ENCODE assay signal across 8 worm cellular contexts in the genomic region with DNA sequence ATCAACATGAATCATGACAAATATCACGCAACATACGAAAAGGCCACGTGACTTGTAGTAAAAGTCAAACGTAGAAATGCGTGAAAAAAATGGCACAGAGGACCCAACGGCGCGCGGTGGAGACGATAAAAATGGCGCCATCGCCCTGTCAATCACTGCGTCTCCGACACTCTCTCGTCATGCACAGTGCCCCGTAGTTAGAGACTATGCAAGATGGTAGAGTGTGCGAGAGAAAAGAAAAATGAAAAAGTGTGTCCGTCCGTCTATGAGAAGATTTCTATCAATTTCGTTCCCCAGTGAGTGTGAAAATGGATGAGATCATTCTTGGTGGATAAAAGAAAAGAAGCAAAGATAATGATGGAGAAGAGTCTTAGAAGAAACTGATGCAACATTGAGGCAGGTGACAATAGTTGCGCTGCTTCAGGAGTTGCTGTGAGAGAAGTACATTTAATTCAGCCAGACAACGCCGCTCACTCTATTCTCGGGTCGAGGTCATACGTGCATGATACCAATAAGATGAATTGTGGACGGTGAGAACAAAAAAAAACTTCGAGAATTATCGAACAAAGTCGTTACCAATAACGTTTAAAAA.
TF ChIP-seq lines count a peak whose summit lies in the region.

No protein-coding gene starts in this region.

TF ChIP-seq in whole organism, L1 larva, 84 proteins besides CTCF, POLR2A, EP300 and RAD21 (continues in another document):
- TF ChIP-seq zip-4 (GFP tag; optimal IDR thresholded peaks at IDR 0.05; lab: Kevin White, UChicago): no peak
- peak in 1 of 2 experiments; percentile 61 for TF ChIP-seq mdl-1 (tag; optimal IDR thresholded peaks at IDR 0.05; lab: Kevin White, UChicago)
- TF ChIP-seq lsy-2 (tag; optimal IDR thresholded peaks at IDR 0.05; lab: Kevin White, UChicago): peak; percentile 44 to 68
- peak; percentile 45 for TF ChIP-seq lin-13 (GFP tag; optimal IDR thresholded peaks at IDR 0.05; lab: Kevin White, UChicago)
- TF ChIP-seq nhr-20 (tag; optimal IDR thresholded peaks at IDR 0.05; lab: Kevin White, UChicago): peak; percentile 80
- no peak for TF ChIP-seq isw-1 (GFP tag; IDR thresholded peaks at IDR 0.05; lab: Robert Waterston, UW)
- TF ChIP-seq jun-1 (tag; optimal IDR thresholded peaks at IDR 0.05; lab: Kevin White, UChicago): peak; percentile 0
- no peak for TF ChIP-seq alr-1 (tag; optimal IDR thresholded peaks at IDR 0.05; lab: Kevin White, UChicago; ENCODE audit: borderline replicate concordance)
- peak; percentile 5 for TF ChIP-seq F16B12.6 (tag; optimal IDR thresholded peaks at IDR 0.05; lab: Kevin White, UChicago)
- TF ChIP-seq hlh-17 (GFP tag; optimal IDR thresholded peaks at IDR 0.05; lab: Kevin White, UChicago; ENCODE audit: borderline replicate concordance): no peak

TF ChIP-seq in whole organism, L2 larva, 48 proteins besides CTCF, POLR2A, EP300 and RAD21 (continues in another document):
- TF ChIP-seq mab-5 (tag; optimal IDR thresholded peaks at IDR 0.05; lab: Kevin White, UChicago) (no peak), nhr-10 (tag; optimal IDR thresholded peaks at IDR 0.05; lab: Kevin White, UChicago) (no peak), snpc-4 (tag; optimal IDR thresholded peaks at IDR 0.05; lab: Kevin White, UChicago) (peak; percentile 44), elt-1 (tag; optimal IDR thresholded peaks at IDR 0.05; lab: Kevin White, UChicago) (no peak), nhr-12 (tag; optimal IDR thresholded peaks at IDR 0.05; lab: Kevin White, UChicago) (no peak), sma-9 (GFP tag; optimal IDR thresholded peaks at IDR 0.05; lab: Kevin White, UChicago) (peak; percentile 40), sma-9 (tag; optimal IDR thresholded peaks at IDR 0.05; lab: Kevin White, UChicago) (no peak), alr-1 (tag; optimal IDR thresholded peaks at IDR 0.05; lab: Kevin White, UChicago) (no peak), ceh-82 (tag; optimal IDR thresholded peaks at IDR 0.05; lab: Kevin White, UChicago) (no peak), gmeb-1 (tag; optimal IDR thresholded peaks at IDR 0.05; lab: Kevin White, UChicago) (peak; percentile 30), mbf-1 (tag; optimal IDR thresholded peaks at IDR 0.05; lab: Kevin White, UChicago) (no peak)

TF ChIP-seq in whole organism, L3 larva, 47 proteins besides CTCF, POLR2A, EP300 and RAD21 (continues in another document):
- TF ChIP-seq unc-62 (GFP tag; optimal IDR thresholded peaks at IDR 0.05; lab: Kevin White, UChicago): peak; percentile 71
- TF ChIP-seq ceh-28 (tag; optimal IDR thresholded peaks at IDR 0.05; lab: Kevin White, UChicago): no peak
- no peak for TF ChIP-seq nhr-76 (tag; optimal IDR thresholded peaks at IDR 0.05; lab: Kevin White, UChicago)
- peak; percentile 78 for TF ChIP-seq ztf-4 (tag; optimal IDR thresholded peaks at IDR 0.05; lab: Kevin White, UChicago)
- no peak for TF ChIP-seq unc-39 (tag; optimal IDR thresholded peaks at IDR 0.05; lab: Kevin White, UChicago)
- no peak for TF ChIP-seq nhr-77 (tag; optimal IDR thresholded peaks at IDR 0.05; lab: Kevin White, UChicago)
- no peak for TF ChIP-seq fkh-2 (tag; optimal IDR thresholded peaks at IDR 0.05; lab: Kevin White, UChicago)
- TF ChIP-seq elt-1 (tag; optimal IDR thresholded peaks at IDR 0.05; lab: Kevin White, UChicago): no peak
- no peak for TF ChIP-seq skn-1 (tag; optimal IDR thresholded peaks at IDR 0.05; lab: Kevin White, UChicago)
- no peak for TF ChIP-seq mdl-1 (tag; optimal IDR thresholded peaks at IDR 0.05; lab: Kevin White, UChicago)
- no peak for TF ChIP-seq nhr-28 (tag; optimal IDR thresholded peaks at IDR 0.05; lab: Kevin White, UChicago)

TF ChIP-seq in whole organism, L4 larva, 104 proteins besides CTCF, POLR2A, EP300 and RAD21 (continues in another document):
- TF ChIP-seq nhr-25 (tag; optimal IDR thresholded peaks at IDR 0.05; lab: Kevin White, UChicago; ENCODE audit: borderline replicate concordance, insufficient read depth) (peak; percentile 40), lsy-2 (tag; optimal IDR thresholded peaks at IDR 0.05; lab: Kevin White, UChicago) (peak; percentile 12 to 20), vab-7 (GFP tag; IDR thresholded peaks at IDR 0.05; lab: Robert Waterston, UW) (0 out of 2 replicates have a peak, but pooled peaks have one; percentile 23), mxl-3 (GFP tag; optimal IDR thresholded peaks at IDR 0.05; lab: Kevin White, UChicago) (peak; percentile 25), nhr-237 (tag; optimal IDR thresholded peaks at IDR 0.05; lab: Kevin White, UChicago) (no peak), unc-62 (GFP tag; optimal IDR thresholded peaks at IDR 0.05 in 1 of 2; lab: Kevin White, UChicago) (peak in 1 of 2 experiments; percentile 95), unc-62 (tag; optimal IDR thresholded peaks at IDR 0.05; lab: Kevin White, UChicago) (no peak), hif-1 (tag; optimal IDR thresholded peaks at IDR 0.05; lab: Kevin White, UChicago) (peak in 1 of 2 experiments; percentile 49), T20F7.1 (GFP tag; optimal IDR thresholded peaks at IDR 0.05; lab: Kevin White, UChicago) (peak; percentile 6), ceh-62 (tag; optimal IDR thresholded peaks at IDR 0.05; lab: Kevin White, UChicago) (no peak)

TF ChIP-seq in whole organism, late embryonic, 69 proteins besides CTCF, POLR2A, EP300 and RAD21:
- TF ChIP-seq pha-2 (tag; optimal IDR thresholded peaks at IDR 0.05; lab: Kevin White, UChicago) (no peak), hlh-30 (tag; optimal IDR thresholded peaks at IDR 0.05; lab: Kevin White, UChicago; ENCODE audit: insufficient read depth) (no peak), unc-55 (GFP tag; optimal IDR thresholded peaks at IDR 0.05; lab: Kevin White, UChicago) (peak; percentile 92), tbx-2 (tag; optimal IDR thresholded peaks at IDR 0.05; lab: Kevin White, UChicago) (peak; percentile 43), ceh-31 (tag; optimal IDR thresholded peaks at IDR 0.05; lab: Kevin White, UChicago) (no peak), ref-2 (tag; optimal IDR thresholded peaks at IDR 0.05; lab: Kevin White, UChicago) (peak; percentile 12), nfya-1 (tag; optimal IDR thresholded peaks at IDR 0.05; lab: Kevin White, UChicago) (peak; percentile 4), K09A11.1 (tag; optimal IDR thresholded peaks at IDR 0.05; lab: Kevin White, UChicago; ENCODE audit: insufficient read depth) (no peak), ceh-18 (tag; optimal IDR thresholded peaks at IDR 0.05; lab: Kevin White, UChicago) (peak; percentile 55)

TF ChIP-seq in whole organism, midembryonic, 9 proteins besides CTCF, POLR2A, EP300 and RAD21:
- TF ChIP-seq klf-2 (GFP tag; conservative IDR thresholded peaks at IDR 0.05; lab: Robert Waterston, UW) (no peak), flt-1 (GFP tag; IDR thresholded peaks at IDR 0.05; lab: Robert Waterston, UW) (0 out of 2 replicates have a peak, but pooled peaks have one; percentile 6)

TF ChIP-seq in whole organism, mixed stage, embryonic, 35 proteins besides CTCF, POLR2A, EP300 and RAD21:
- TF ChIP-seq elt-1 (tag; optimal IDR thresholded peaks at IDR 0.05; lab: Kevin White, UChicago; ENCODE audit: borderline replicate concordance, insufficient read depth) (no peak), lin-32 (GFP tag; optimal IDR thresholded peaks at IDR 0.05; lab: Kevin White, UChicago) (no peak), zip-8 (tag; optimal IDR thresholded peaks at IDR 0.05; lab: Kevin White, UChicago) (no peak), sptf-1 (tag; optimal IDR thresholded peaks at IDR 0.05; lab: Kevin White, UChicago) (peak; percentile 20), unc-62 (GFP tag; optimal IDR thresholded peaks at IDR 0.05; lab: Kevin White, UChicago) (peak; percentile 80), hlh-1 (tag; optimal IDR thresholded peaks at IDR 0.05; lab: Kevin White, UChicago) (peak; percentile 37), unc-120 (tag; optimal IDR thresholded peaks at IDR 0.05; lab: Kevin White, UChicago; ENCODE audit: poor library complexity, severe bottlenecking) (peak; percentile 70)

TF ChIP-seq in whole organism, young adult, 124 proteins besides CTCF, POLR2A, EP300 and RAD21 (continues in another document):
- peak; percentile 73 for TF ChIP-seq B0336.3 (GFP tag; IDR thresholded peaks at IDR 0.05; lab: Robert Waterston, UW)
- TF ChIP-seq cebp-1 (GFP tag; IDR thresholded peaks at IDR 0.05; lab: Robert Waterston, UW): no peak
- TF ChIP-seq cebp-1 (tag; optimal IDR thresholded peaks at IDR 0.05; lab: Kevin White, UChicago): no peak
- TF ChIP-seq chd-7 (tag; optimal IDR thresholded peaks at IDR 0.05; lab: Kevin White, UChicago): peak; percentile 80
- peak; percentile 72 for TF ChIP-seq nhr-80 (tag; optimal IDR thresholded peaks at IDR 0.05; lab: Kevin White, UChicago)
- 0 out of 2 replicates have a peak, but pooled peaks have one; percentile 9 for TF ChIP-seq Y56A3A.18 (GFP tag; IDR thresholded peaks at IDR 0.05; lab: Robert Waterston, UW)
- peak in 1 of 2 experiments; percentile 19 for TF ChIP-seq let-607 (tag; optimal IDR thresholded peaks at IDR 0.05; lab: Kevin White, UChicago)
- peak; percentile 16 for TF ChIP-seq unc-62 (GFP tag; optimal IDR thresholded peaks at IDR 0.05; lab: Kevin White, UChicago)
- TF ChIP-seq Y95B8A.8 (GFP tag; IDR thresholded peaks at IDR 0.05; lab: Robert Waterston, UW): 0 out of 2 replicates have a peak, but pooled peaks have one; percentile 36
- peak; percentile 15; the same call in 1 of the 2 replicates for TF ChIP-seq lir-1 (GFP tag; conservative IDR thresholded peaks at IDR 0.05; lab: Robert Waterston, UW)
- TF ChIP-seq hsf-1 (GFP tag; IDR thresholded peaks at IDR 0.05; lab: Robert Waterston, UW): peak; percentile 64
- peak; percentile 55 for TF ChIP-seq nhr-90 (tag; optimal IDR thresholded peaks at IDR 0.05; lab: Kevin White, UChicago)
- no peak for TF ChIP-seq ztf-22 (GFP tag; optimal IDR thresholded peaks at IDR 0.05; lab: Kevin White, UChicago)
- no peak for TF ChIP-seq snpc-3.4 (tag; optimal IDR thresholded peaks at IDR 0.05; lab: Kevin White, UChicago)
- TF ChIP-seq ztf-26 (tag; optimal IDR thresholded peaks at IDR 0.05; lab: Kevin White, UChicago): peak; percentile 84
- TF ChIP-seq ama-1 (optimal IDR thresholded peaks at IDR 0.05; lab: Kevin White, UChicago): peak; percentile 79
- TF ChIP-seq ama-1 (GFP tag; optimal IDR thresholded peaks at IDR 0.05; lab: Kevin White, UChicago): no peak
- no peak for TF ChIP-seq ceh-79 (tag; optimal IDR thresholded peaks at IDR 0.05; lab: Kevin White, UChicago)
- peak; percentile 30 for TF ChIP-seq atf-7 (tag; optimal IDR thresholded peaks at IDR 0.05; lab: Kevin White, UChicago)
- no peak for TF ChIP-seq attf-3 (GFP tag; conservative IDR thresholded peaks at IDR 0.05; lab: Robert Waterston, UW)
- TF ChIP-seq K12H6.12 (tag; optimal IDR thresholded peaks at IDR 0.05; lab: Kevin White, UChicago): peak; percentile 16
- 0 out of 2 replicates have a peak, but pooled peaks have one; percentile 37 for TF ChIP-seq lin-26 (GFP tag; IDR thresholded peaks at IDR 0.05; lab: Robert Waterston, UW)
- peak; percentile 17; the same call in 1 of the 2 replicates for TF ChIP-seq K11D2.4 (GFP tag; IDR thresholded peaks at IDR 0.05; lab: Robert Waterston, UW)
- TF ChIP-seq lin-40 (tag; optimal IDR thresholded peaks at IDR 0.05; lab: Kevin White, UChicago): peak; percentile 15
- peak; percentile 80 for TF ChIP-seq ets-4 (GFP tag; optimal IDR thresholded peaks at IDR 0.05; lab: Kevin White, UChicago)
- no peak for TF ChIP-seq Y67H2A.10 (GFP tag; conservative IDR thresholded peaks at IDR 0.05; lab: Robert Waterston, UW)
